Worm (Caenorhabditis elegans) whole organism, mixed stage, embryonic: ENCODE data around the gene clec-43.
"Not testable (repeated sequence)": the region's sequence is repeated elsewhere in the genome, so short reads cannot be mapped to it uniquely, and the experiment has no call there.

ENCODE experiments used
- cnd-1 ChIP-seq: fragments of 200-800 bp; sonication (Bioruptor generic); optimal IDR thresholded peaks from 2 replicates; lab custom pipeline; 2018; ENCODE audit warnings: mild to moderate bottlenecking, missing genetic modification characterization, missing compliant biosample characterization
- elt-1 ChIP-seq: sonication (generic microtip); optimal IDR thresholded peaks from 2 replicates; lab custom pipeline; 2017; ENCODE audit warnings: missing genetic modification characterization, mild to moderate bottlenecking, missing compliant biosample characterization, antibody characterized with exemption, moderate library complexity, borderline replicate concordance; ENCODE audit not compliant: insufficient read depth
- flh-1 ChIP-seq: fragments of 200-800 bp; sonication (Bioruptor generic); optimal IDR thresholded peaks from 2 replicates; lab custom pipeline; 2018; ENCODE audit warnings: mild to moderate bottlenecking, missing genetic modification characterization, moderate library complexity, missing compliant biosample characterization
- lin-13 ChIP-seq: fragments of 150-350 bp; optimal IDR thresholded peaks from 2 replicates; lab custom pipeline; 2014; ENCODE audit warnings: missing biosample characterization, missing genetic modification characterization
- lsy-2 ChIP-seq: fragments of 150-350 bp; optimal IDR thresholded peaks from 2 replicates; lab custom pipeline; 2014; ENCODE audit warnings: missing biosample characterization, missing genetic modification characterization
- nhr-12 ChIP-seq: fragments of 150-350 bp; optimal IDR thresholded peaks from 2 replicates; lab custom pipeline; 2014; ENCODE audit warnings: missing biosample characterization, missing genetic modification characterization
- nhr-2 ChIP-seq: fragments of 150-350 bp; optimal IDR thresholded peaks from 2 replicates; lab custom pipeline; 2014; ENCODE audit warnings: missing biosample characterization, missing genetic modification characterization
- nhr-237 ChIP-seq: fragments of 150-350 bp; optimal IDR thresholded peaks from 2 replicates; lab custom pipeline; 2014; ENCODE audit warnings: missing biosample characterization, missing genetic modification characterization
- sptf-1 ChIP-seq: sonication (generic microtip); optimal IDR thresholded peaks from 2 replicates; lab custom pipeline; 2017; ENCODE audit warnings: mild to moderate bottlenecking, missing genetic modification characterization, moderate library complexity, missing compliant biosample characterization
- unc-39 ChIP-seq: fragments of 150-350 bp; optimal IDR thresholded peaks from 2 replicates; lab custom pipeline; 2014; ENCODE audit warnings: missing biosample characterization, missing genetic modification characterization
- ztf-11 ChIP-seq: fragments of 150-350 bp; optimal IDR thresholded peaks from 2 replicates; lab custom pipeline; 2014; ENCODE audit warnings: missing biosample characterization, missing genetic modification characterization

- not testable (repeated sequence) for TF ChIP-seq elt-1 (tag; lab: Kevin White, UChicago); nhr-12 (tag; lab: Kevin White, UChicago); nhr-2 (tag; lab: Kevin White, UChicago); flh-1 (GFP tag; lab: Kevin White, UChicago); cnd-1; lin-13 (tag; lab: Kevin White, UChicago); ztf-11 (tag; lab: Kevin White, UChicago); nhr-237 (tag; lab: Kevin White, UChicago); unc-39 (tag; lab: Kevin White, UChicago); sptf-1 (tag; lab: Kevin White, UChicago); lsy-2 (tag; lab: Kevin White, UChicago)
Measured at ce11 chrII:994231-994630, 50.4 kb downstream of the clec-43 start, which contains the start of gene F45D11.7.
